Fruit fly (Drosophila melanogaster) whole organism, prepupa: ENCODE measurements around the gene tara.

ENCODE experiments used
- Blimp-1 ChIP-seq: fragments of 200-800 bp; sonication (Bioruptor generic); optimal IDR thresholded peaks from 3 replicates; lab custom pipeline; 2017; ENCODE audit warnings: missing biosample characterization, missing genetic modification characterization, mild to moderate bottlenecking, moderate library complexity, missing genetic modification reagents
- CG10631 ChIP-seq: fragments of 200-800 bp; sonication (Bioruptor generic); optimal IDR thresholded peaks from 2 replicates; lab custom pipeline; 2016; ENCODE audit warnings: missing biosample characterization, missing genetic modification characterization
- CG11294 ChIP-seq: fragments of 200-800 bp; sonication (Bioruptor generic); IDR thresholded peaks from 2 replicates; pipeline ENCODE4 v1.3.6; 2022; ENCODE audit warnings: missing biosample characterization, missing genetic modification characterization
- CG11902 ChIP-seq: fragments of 200-800 bp; sonication (Bioruptor generic); optimal IDR thresholded peaks from 3 replicates; lab custom pipeline; 2016; ENCODE audit warnings: missing biosample characterization, missing genetic modification characterization
- CG15336 ChIP-seq: fragments of 200-800 bp; sonication (Bioruptor generic); IDR thresholded peaks from 2 replicates; pipeline ENCODE4 v1.3.6; 2022; ENCODE audit warnings: missing biosample characterization, missing genetic modification characterization
- CG1621 ChIP-seq: fragments of 200-800 bp; sonication (Bioruptor generic); optimal IDR thresholded peaks from 3 replicates; lab custom pipeline; 2018; ENCODE audit warnings: missing biosample characterization, mild to moderate bottlenecking, missing genetic modification characterization
- CG16779 ChIP-seq: fragments of 200-800 bp; sonication (Bioruptor generic); optimal IDR thresholded peaks from 3 replicates; lab custom pipeline; 2017; ENCODE audit warnings: missing biosample characterization, mild to moderate bottlenecking, missing genetic modification characterization
- CG31627 ChIP-seq: fragments of 200-800 bp; sonication (Bioruptor generic); optimal IDR thresholded peaks from 3 replicates; lab custom pipeline; 2016; ENCODE audit warnings: missing biosample characterization, missing genetic modification characterization
- CG32006 ChIP-seq: fragments of 200-800 bp; sonication (Bioruptor generic); optimal IDR thresholded peaks from 3 replicates; lab custom pipeline; 2017; ENCODE audit warnings: missing biosample characterization, mild to moderate bottlenecking, missing genetic modification characterization
- CG34406 ChIP-seq: fragments of 200-800 bp; sonication (Bioruptor generic); optimal IDR thresholded peaks from 3 replicates; lab custom pipeline; 2016; ENCODE audit warnings: missing biosample characterization, missing genetic modification characterization
- CG3919 ChIP-seq: fragments of 200-800 bp; sonication (Bioruptor generic); optimal IDR thresholded peaks from 3 replicates; lab custom pipeline; 2016; ENCODE audit warnings: missing biosample characterization, missing genetic modification characterization
- CG4318 ChIP-seq: fragments of 200-800 bp; sonication (Bioruptor generic); optimal IDR thresholded peaks from 3 replicates; lab custom pipeline; 2017; ENCODE audit warnings: missing biosample characterization, mild to moderate bottlenecking, missing genetic modification characterization
- CG6276 ChIP-seq: fragments of 200-800 bp; sonication (Bioruptor generic); optimal IDR thresholded peaks from 2 replicates; lab custom pipeline; 2017; ENCODE audit warnings: missing biosample characterization, mild to moderate bottlenecking, missing genetic modification characterization
- CG6792 ChIP-seq: fragments of 200-800 bp; sonication (Bioruptor generic); optimal IDR thresholded peaks from 3 replicates; lab custom pipeline; 2016; ENCODE audit warnings: missing biosample characterization, missing genetic modification characterization
- CG6808 ChIP-seq: fragments of 200-800 bp; sonication (Bioruptor generic); optimal IDR thresholded peaks from 3 replicates; lab custom pipeline; 2017; ENCODE audit warnings: missing biosample characterization, missing genetic modification characterization, mild to moderate bottlenecking, moderate library complexity, missing genetic modification reagents
- CG6854 ChIP-seq: fragments of 200-800 bp; sonication (Bioruptor generic); optimal IDR thresholded peaks from 2 replicates; lab custom pipeline; 2017; ENCODE audit warnings: missing biosample characterization, mild to moderate bottlenecking, missing genetic modification characterization
- CG7368 ChIP-seq: fragments of 200-800 bp; sonication (Bioruptor generic); optimal IDR thresholded peaks from 3 replicates; lab custom pipeline; 2016; ENCODE audit warnings: missing biosample characterization, missing genetic modification characterization
- CG8119 ChIP-seq: fragments of 200-800 bp; sonication (Bioruptor generic); IDR thresholded peaks from 3 replicates; pipeline ENCODE4 v1.3.6; 2022; ENCODE audit warnings: missing biosample characterization, missing genetic modification characterization
- CG8319 ChIP-seq: fragments of 200-800 bp; sonication (Bioruptor generic); optimal IDR thresholded peaks from 3 replicates; lab custom pipeline; 2016; ENCODE audit warnings: missing biosample characterization, missing genetic modification characterization
- CG8632 ChIP-seq: fragments of 200-800 bp; sonication (Bioruptor generic); optimal IDR thresholded peaks from 3 replicates; lab custom pipeline; 2016; ENCODE audit warnings: missing biosample characterization, missing genetic modification characterization
- CG9139 ChIP-seq: fragments of 200-800 bp; sonication (Bioruptor generic); optimal IDR thresholded peaks from 3 replicates; lab custom pipeline; 2017; ENCODE audit warnings: missing biosample characterization, mild to moderate bottlenecking, missing genetic modification characterization
- Ets21C ChIP-seq: fragments of 200-800 bp; sonication (Bioruptor generic); optimal IDR thresholded peaks from 3 replicates; lab custom pipeline; 2016; ENCODE audit warnings: missing biosample characterization, missing genetic modification characterization
- Ets96B ChIP-seq: fragments of 200-800 bp; optimal IDR thresholded peaks from 2 replicates; lab custom pipeline; 2019; ENCODE audit warnings: missing biosample characterization, mild to moderate bottlenecking, missing genetic modification characterization, moderate library complexity
- Gug ChIP-seq: fragments of 200-800 bp; sonication (Bioruptor generic); IDR thresholded peaks from 2 replicates; pipeline ENCODE4 v1.3.6; 2022; ENCODE audit warnings: missing biosample characterization, missing genetic modification characterization
- Hr38 ChIP-seq: sonication (Bioruptor generic); optimal IDR thresholded peaks from 2 replicates; lab custom pipeline; 2016; ENCODE audit warnings: missing biosample characterization, missing genetic modification characterization
- Hr39 ChIP-seq: fragments of 200-800 bp; sonication (Bioruptor generic); optimal IDR thresholded peaks from 2 replicates; lab custom pipeline; 2016; ENCODE audit warnings: missing biosample characterization, missing genetic modification characterization
- Hr4 ChIP-seq: fragments of 200-800 bp; sonication (Bioruptor generic); optimal IDR thresholded peaks from 3 replicates; lab custom pipeline; 2016; ENCODE audit warnings: missing biosample characterization, missing genetic modification characterization
- Met ChIP-seq: fragments of 200-800 bp; sonication (Bioruptor generic); optimal IDR thresholded peaks from 3 replicates; lab custom pipeline; 2016; ENCODE audit warnings: missing biosample characterization, missing genetic modification characterization
- OdsH ChIP-seq: fragments of 200-800 bp; sonication (Bioruptor generic); optimal IDR thresholded peaks from 3 replicates; lab custom pipeline; 2016; ENCODE audit warnings: missing biosample characterization, missing genetic modification characterization
- Smox ChIP-seq: fragments of 200-800 bp; sonication (Bioruptor generic); optimal IDR thresholded peaks from 3 replicates; lab custom pipeline; 2016; ENCODE audit warnings: missing biosample characterization, missing genetic modification characterization
- Sox14 ChIP-seq: fragments of 200-800 bp; sonication (Bioruptor generic); optimal IDR thresholded peaks from 3 replicates; lab custom pipeline; 2016; ENCODE audit warnings: missing biosample characterization, missing genetic modification characterization
- Sox15 ChIP-seq: fragments of 200-800 bp; sonication (Bioruptor generic); optimal IDR thresholded peaks from 3 replicates; lab custom pipeline; 2016; ENCODE audit warnings: missing biosample characterization, missing genetic modification characterization
- acj6 ChIP-seq: fragments of 200-800 bp; sonication (Bioruptor generic); optimal IDR thresholded peaks from 3 replicates; lab custom pipeline; 2016; ENCODE audit warnings: missing biosample characterization, missing genetic modification characterization
- dac ChIP-seq: fragments of 200-800 bp; sonication (Bioruptor generic); optimal IDR thresholded peaks from 2 replicates; lab custom pipeline; 2017; ENCODE audit warnings: missing biosample characterization, mild to moderate bottlenecking, missing genetic modification characterization
- dsx ChIP-seq: fragments of 200-800 bp; optimal IDR thresholded peaks from 3 replicates; lab custom pipeline; 2019; ENCODE audit warnings: missing biosample characterization, mild to moderate bottlenecking, missing genetic modification characterization, moderate library complexity; ENCODE audit not compliant: poor library complexity, severe bottlenecking
- esn ChIP-seq: fragments of 200-800 bp; sonication (Bioruptor generic); optimal IDR thresholded peaks from 2 replicates; lab custom pipeline; 2016; ENCODE audit warnings: missing biosample characterization, mild to moderate bottlenecking, missing genetic modification characterization, moderate library complexity
- fd59A ChIP-seq: fragments of 200-800 bp; sonication (Bioruptor generic); optimal IDR thresholded peaks from 2 replicates; lab custom pipeline; 2017; ENCODE audit warnings: missing biosample characterization, mild to moderate bottlenecking, missing genetic modification characterization, missing genetic modification reagents
- fd85E ChIP-seq: fragments of 200-800 bp; sonication (Bioruptor generic); optimal IDR thresholded peaks from 3 replicates; lab custom pipeline; 2016; ENCODE audit warnings: missing biosample characterization, missing genetic modification characterization
- fkh ChIP-seq: fragments of 200-800 bp; sonication (Bioruptor generic); optimal IDR thresholded peaks from 3 replicates; lab custom pipeline; 2017; ENCODE audit warnings: missing biosample characterization, mild to moderate bottlenecking, missing genetic modification characterization, moderate library complexity
- lz ChIP-seq: fragments of 200-800 bp; sonication (Bioruptor generic); optimal IDR thresholded peaks from 3 replicates; lab custom pipeline; 2016; ENCODE audit warnings: missing biosample characterization, missing genetic modification characterization
- net ChIP-seq: fragments of 200-800 bp; sonication (Bioruptor generic); optimal IDR thresholded peaks from 3 replicates; lab custom pipeline; 2016; ENCODE audit warnings: missing biosample characterization, missing genetic modification characterization
- pdm3 ChIP-seq: fragments of 200-800 bp; sonication (Bioruptor generic); optimal IDR thresholded peaks from 3 replicates; lab custom pipeline; 2016; ENCODE audit warnings: missing biosample characterization, missing genetic modification characterization
- spab ChIP-seq: fragments of 200-800 bp; sonication (Bioruptor generic); optimal IDR thresholded peaks from 2 replicates; lab custom pipeline; 2017; ENCODE audit warnings: missing biosample characterization, mild to moderate bottlenecking, missing genetic modification characterization, missing genetic modification reagents
- ss ChIP-seq, 2 experiments: fragments of 200-800 bp; sonication (Bioruptor generic); optimal IDR thresholded peaks; 2 replicates in 1 of 2; 3 replicates in 1 of 2; lab custom pipeline; 2017 to 2018; ENCODE audit warnings: mild to moderate bottlenecking in 2 of 2, missing biosample characterization in 2 of 2, missing genetic modification characterization in 2 of 2, moderate library complexity in 1 of 2
- topi ChIP-seq: fragments of 200-800 bp; sonication (Bioruptor generic); optimal IDR thresholded peaks from 3 replicates; lab custom pipeline; 2016; ENCODE audit warnings: missing biosample characterization, missing genetic modification characterization
- vri ChIP-seq: fragments of 200-800 bp; sonication (Bioruptor generic); optimal IDR thresholded peaks from 3 replicates; lab custom pipeline; 2016; ENCODE audit warnings: missing biosample characterization, mild to moderate bottlenecking, missing genetic modification characterization

The tara gene

dm6 chr3R:16223252-16224037 lies 2.0 kb upstream of the tara start (continued):
- TF ChIP-seq CG34406 (GFP tag; lab: Kevin White, UChicago) (no peak), CG7368 (GFP tag; lab: Kevin White, UChicago) (peak; percentile 2), CG11902 (GFP tag; lab: Kevin White, UChicago) (no peak), Sox15 (GFP tag; lab: Kevin White, UChicago) (no peak), net (GFP tag; lab: Kevin White, UChicago) (peak; percentile 65), Met (GFP tag; lab: Kevin White, UChicago) (peak; percentile 51), CG1621 (tag; lab: Kevin White, UChicago) (peak; percentile 24), CG8119 (no peak), Blimp-1 (GFP tag; lab: Kevin White, UChicago) (no peak), OdsH (GFP tag; lab: Kevin White, UChicago) (peak; percentile 70), CG16779 (tag; lab: Kevin White, UChicago) (peak; percentile 70), CG4318 (GFP tag; lab: Kevin White, UChicago) (peak; percentile 82), Hr38 (GFP tag; lab: Kevin White, UChicago) (no peak), Ets21C (GFP tag; lab: Kevin White, UChicago) (no peak), Ets96B (peak; percentile 92), CG32006 (GFP tag; lab: Kevin White, UChicago) (peak; percentile 91), acj6 (peak; percentile 63), CG6854 (GFP tag; lab: Kevin White, UChicago) (no peak), Smox (GFP tag; lab: Kevin White, UChicago) (peak; percentile 16), ss (GFP tag; optimal IDR thresholded peaks at IDR 0.05; lab: Kevin White, UChicago) (peak; percentile 29 to 52), CG6792 (GFP tag; lab: Kevin White, UChicago) (peak; percentile 38), fd59A (GFP tag; lab: Kevin White, UChicago) (no peak), CG8319 (GFP tag; lab: Kevin White, UChicago) (no peak), vri (no peak), fd85E (no peak)

dm6 chr3R:16224415-16225165 lies 861 bp upstream of the tara start:
- peak; percentile 98 for TF ChIP-seq dsx (GFP tag; lab: Kevin White, UChicago)
- peak; percentile 84 for TF ChIP-seq CG31627 (GFP tag; lab: Kevin White, UChicago)
- TF ChIP-seq CG3919 (GFP tag; lab: Kevin White, UChicago) = peak; percentile 97
- TF ChIP-seq topi (GFP tag; lab: Kevin White, UChicago) = peak; percentile 91
- peak; percentile 97 to 98 for TF ChIP-seq ss (GFP tag; optimal IDR thresholded peaks at IDR 0.05; lab: Kevin White, UChicago)
- TF ChIP-seq OdsH (GFP tag; lab: Kevin White, UChicago) = peak; percentile 96
- peak; percentile 97 for TF ChIP-seq spab (GFP tag; lab: Kevin White, UChicago)
- TF ChIP-seq dac (GFP tag; lab: Kevin White, UChicago) = peak; percentile 81
- TF ChIP-seq Met (GFP tag; lab: Kevin White, UChicago) = peak; percentile 90
- peak; percentile 61 for TF ChIP-seq CG6854 (GFP tag; lab: Kevin White, UChicago)
- TF ChIP-seq Hr39 (GFP tag; lab: Kevin White, UChicago) = peak; percentile 85
- peak; percentile 98 for TF ChIP-seq CG9139 (GFP tag; lab: Kevin White, UChicago)
- no peak for TF ChIP-seq Gug (GFP tag; lab: Robert Waterston, UW)
- peak; percentile 92 for TF ChIP-seq esn (GFP tag; lab: Kevin White, UChicago)
- TF ChIP-seq Hr4 (GFP tag; lab: Kevin White, UChicago) = peak; percentile 98
- peak; percentile 97 for TF ChIP-seq pdm3 (GFP tag; lab: Kevin White, UChicago)
- peak; percentile 97 for TF ChIP-seq CG6808 (GFP tag; lab: Kevin White, UChicago)
- TF ChIP-seq fd85E = peak; percentile 93
- TF ChIP-seq CG6276 (GFP tag; lab: Kevin White, UChicago) = peak; percentile 97
- peak; percentile 99 for TF ChIP-seq Ets96B
- TF ChIP-seq fkh = peak; percentile 78
- TF ChIP-seq CG7368 (GFP tag; lab: Kevin White, UChicago) = peak; percentile 90
- TF ChIP-seq CG8632 (GFP tag; lab: Kevin White, UChicago) = peak; percentile 94
- no peak for TF ChIP-seq CG8119
- TF ChIP-seq Ets21C (GFP tag; lab: Kevin White, UChicago) = peak; percentile 81
- TF ChIP-seq Sox14 (GFP tag; lab: Kevin White, UChicago) = peak; percentile 96
- peak; percentile 90 for TF ChIP-seq lz (GFP tag; lab: Kevin White, UChicago)
- TF ChIP-seq CG15336 (GFP tag; lab: Robert Waterston, UW) = no peak
- TF ChIP-seq CG10631 (GFP tag; lab: Kevin White, UChicago) = peak; percentile 97
- TF ChIP-seq CG11294 (GFP tag; lab: Robert Waterston, UW) = no peak
- TF ChIP-seq Hr38 (GFP tag; lab: Kevin White, UChicago) = peak; percentile 24
